Worm (Caenorhabditis elegans) whole organism, L4 larva: ENCODE results near the gene fce-2.

ENCODE experiments used
- F10B5.3 ChIP-seq: sonication (generic microtip); optimal IDR thresholded peaks from 2 replicates; lab custom pipeline; 2016; ENCODE audit warnings: mild to moderate bottlenecking, missing genetic modification characterization, missing compliant biosample characterization
- F44E2.7 ChIP-seq: fragments of 200-800 bp; sonication (Bioruptor generic); IDR thresholded peaks from 2 replicates; pipeline ENCODE4 v2.1.2; 2022; ENCODE audit warnings: missing genetic modification characterization, missing compliant biosample characterization
- T20F7.1 ChIP-seq: fragments of 200-800 bp; sonication (Bioruptor generic); optimal IDR thresholded peaks from 2 replicates; lab custom pipeline; 2018; ENCODE audit warnings: mild to moderate bottlenecking, missing genetic modification characterization, missing compliant biosample characterization
- Y48G9A.11 ChIP-seq: fragments of 200-800 bp; sonication (Bioruptor generic); IDR thresholded peaks from 2 replicates; pipeline ENCODE4 v1.3.6; 2022; ENCODE audit warnings: missing genetic modification reagents, missing genetic modification characterization, missing compliant biosample characterization
- aha-1 ChIP-seq: fragments of 150-350 bp; peaks from one replicate; lab custom pipeline; 2014; ENCODE audit warnings: missing biosample characterization, missing genetic modification characterization
- aly-2 ChIP-seq: sonication (generic microtip); optimal IDR thresholded peaks from 2 replicates; lab custom pipeline; 2018; ENCODE audit warnings: missing biosample characterization, missing genetic modification characterization
- ama-1 ChIP-seq: fragments of 150-350 bp; optimal IDR thresholded peaks from 2 replicates; lab custom pipeline; 2014; ENCODE audit warnings: inconsistent platforms, mixed read lengths
- ceh-20 ChIP-seq: fragments of 200-800 bp; sonication (Bioruptor generic); IDR thresholded peaks from 2 replicates; pipeline ENCODE4 v1.3.6; 2022; ENCODE audit warnings: missing genetic modification reagents, missing genetic modification characterization, missing compliant biosample characterization
- ceh-44 ChIP-seq: fragments of 200-800 bp; sonication (Bioruptor generic); IDR thresholded peaks from 2 replicates; pipeline ENCODE4 v1.3.6; 2022; ENCODE audit warnings: missing genetic modification reagents, missing genetic modification characterization, missing compliant biosample characterization
- ceh-62 ChIP-seq: sonication (generic microtip); optimal IDR thresholded peaks from 2 replicates; lab custom pipeline; 2017; ENCODE audit warnings: missing biosample characterization, missing genetic modification characterization
- daf-12 ChIP-seq: fragments of 150-350 bp; optimal IDR thresholded peaks from 2 replicates; lab custom pipeline; 2014; ENCODE audit warnings: missing biosample characterization, missing genetic modification reagents, missing genetic modification characterization
- daf-16 ChIP-seq, 3 experiments: sonication (generic microtip); optimal IDR thresholded peaks; 2 replicates each; lab custom pipeline; 2016 to 2017; ENCODE audit warnings: missing genetic modification characterization in 3 of 3, missing genetic modification reagents in 3 of 3, mild to moderate bottlenecking in 2 of 3, missing compliant biosample characterization in 2 of 3, missing biosample characterization in 1 of 3, moderate library complexity in 1 of 3
- dmd-6 ChIP-seq: fragments of 200-800 bp; sonication (Bioruptor generic); IDR thresholded peaks from 2 replicates; pipeline ENCODE4 v1.3.6; 2022; ENCODE audit warnings: missing genetic modification reagents, missing genetic modification characterization, missing compliant biosample characterization
- dmd-8 ChIP-seq: fragments of 200-800 bp; sonication (Bioruptor generic); IDR thresholded peaks from 2 replicates; pipeline ENCODE4 v1.3.6; 2022; ENCODE audit warnings: missing genetic modification characterization, missing compliant biosample characterization
- dve-1 ChIP-seq: sonication (generic microtip); optimal IDR thresholded peaks from 2 replicates; lab custom pipeline; 2017; ENCODE audit warnings: antibody characterized with exemption, mild to moderate bottlenecking, missing genetic modification characterization, missing compliant biosample characterization; ENCODE audit not compliant: insufficient read depth
- egl-27 ChIP-seq: sonication (generic microtip); optimal IDR thresholded peaks from 3 replicates; lab custom pipeline; 2017; ENCODE audit warnings: missing biosample characterization, missing genetic modification reagents, missing genetic modification characterization
- fkh-10 ChIP-seq: fragments of 150-350 bp; optimal IDR thresholded peaks from 2 replicates; lab custom pipeline; 2014; ENCODE audit warnings: missing biosample characterization, missing genetic modification reagents, missing genetic modification characterization
- hif-1 ChIP-seq, 2 experiments: sonication (generic microtip); optimal IDR thresholded peaks; 2 replicates each; lab custom pipeline; 2016 to 2017; ENCODE audit warnings: missing compliant biosample characterization in 2 of 2, missing genetic modification characterization in 2 of 2, missing genetic modification reagents in 2 of 2, missing genotype in 2 of 2, mild to moderate bottlenecking in 1 of 2
- hlh-11 ChIP-seq: fragments of 200-800 bp; sonication (Bioruptor generic); optimal IDR thresholded peaks from 2 replicates; lab custom pipeline; 2018; ENCODE audit warnings: mild to moderate bottlenecking, missing genetic modification characterization, missing compliant biosample characterization
- hlh-30 ChIP-seq: sonication (generic microtip); optimal IDR thresholded peaks from 2 replicates; lab custom pipeline; 2017; ENCODE audit warnings: antibody characterized with exemption, mild to moderate bottlenecking, missing genetic modification characterization, missing compliant biosample characterization; ENCODE audit not compliant: insufficient read depth
- jun-1 ChIP-seq: fragments of 150-350 bp; optimal IDR thresholded peaks from 2 replicates; lab custom pipeline; 2014; ENCODE audit warnings: missing biosample characterization, missing genetic modification reagents, missing genetic modification characterization
- lin-1 ChIP-seq: fragments of 200-800 bp; sonication (Bioruptor generic); IDR thresholded peaks from 2 replicates; pipeline ENCODE4 v1.3.6; 2022; ENCODE audit warnings: missing genetic modification reagents, missing genetic modification characterization, missing compliant biosample characterization
- lin-15B ChIP-seq: fragments of 150-350 bp; sonication (generic microtip); optimal IDR thresholded peaks from 3 replicates; lab custom pipeline; 2014; ENCODE audit warnings: missing biosample characterization, missing genetic modification characterization
- lin-29 ChIP-seq: fragments of 200-800 bp; sonication (Bioruptor generic); IDR thresholded peaks from 2 replicates; pipeline ENCODE4 v1.3.6; 2022; ENCODE audit warnings: missing genetic modification reagents, missing genetic modification characterization, missing compliant biosample characterization
- lin-39 ChIP-seq: fragments of 150-350 bp; optimal IDR thresholded peaks from 2 replicates; lab custom pipeline; 2014; ENCODE audit warnings: missing biosample characterization, missing genetic modification reagents, missing genetic modification characterization
- lsy-2 ChIP-seq, 2 experiments: fragments of 150-350 bp in 1 of 2; sonication (generic microtip) in 1 of 2; optimal IDR thresholded peaks; 2 replicates each; lab custom pipeline; 2014 to 2017; ENCODE audit warnings: missing biosample characterization in 2 of 2, missing genetic modification characterization in 2 of 2
- madf-9 ChIP-seq: fragments of 200-800 bp; sonication (Bioruptor generic); conservative IDR thresholded peaks from 2 replicates; pipeline ENCODE4 v1.3.6; 2022; ENCODE audit warnings: missing genetic modification reagents, missing genetic modification characterization, missing compliant biosample characterization
- mdl-1 ChIP-seq, 2 experiments: fragments of 150-350 bp in 1 of 2; sonication (generic microtip) in 1 of 2; optimal IDR thresholded peaks; 2 replicates each; lab custom pipeline; 2014 to 2017; ENCODE audit warnings: missing biosample characterization in 2 of 2, missing genetic modification characterization in 2 of 2
- mep-1 ChIP-seq: fragments of 150-350 bp; sonication (generic microtip); optimal IDR thresholded peaks from 3 replicates; lab custom pipeline; 2014; ENCODE audit warnings: missing biosample characterization, missing genetic modification characterization
- mes-2 ChIP-seq: sonication (generic microtip); optimal IDR thresholded peaks from 2 replicates; lab custom pipeline; 2016; ENCODE audit warnings: missing genotype, mild to moderate bottlenecking, missing genetic modification characterization, missing compliant biosample characterization; ENCODE audit not compliant: poor library complexity, severe bottlenecking
- mxl-2 ChIP-seq: fragments of 200-800 bp; sonication (Bioruptor generic); conservative IDR thresholded peaks from 2 replicates; pipeline ENCODE4 v1.3.6; 2022; ENCODE audit warnings: missing genetic modification reagents, missing genetic modification characterization, missing compliant biosample characterization
- mxl-3 ChIP-seq: fragments of 200-800 bp; sonication (Bioruptor generic); optimal IDR thresholded peaks from 2 replicates; lab custom pipeline; 2018; ENCODE audit warnings: mild to moderate bottlenecking, missing genetic modification characterization, missing compliant biosample characterization
- nhr-102 ChIP-seq: sonication (generic microtip); optimal IDR thresholded peaks from 2 replicates; lab custom pipeline; 2016; ENCODE audit warnings: mild to moderate bottlenecking, missing genetic modification characterization, moderate library complexity, missing compliant biosample characterization
- nhr-28 ChIP-seq: fragments of 150-350 bp; optimal IDR thresholded peaks from 2 replicates; lab custom pipeline; 2014; ENCODE audit warnings: missing biosample characterization, missing genetic modification characterization
- nhr-41 ChIP-seq: fragments of 200-800 bp; sonication (Bioruptor generic); IDR thresholded peaks from 2 replicates; pipeline ENCODE4 v1.3.6; 2022; ENCODE audit warnings: missing genetic modification reagents, missing genetic modification characterization, missing compliant biosample characterization
- nhr-6 ChIP-seq: fragments of 150-350 bp; optimal IDR thresholded peaks from 2 replicates; lab custom pipeline; 2014; ENCODE audit warnings: missing biosample characterization, missing genetic modification characterization
- nhr-76 ChIP-seq: fragments of 150-350 bp; optimal IDR thresholded peaks from 2 replicates; lab custom pipeline; 2014; ENCODE audit warnings: missing biosample characterization, missing genetic modification characterization
- nhr-77 ChIP-seq: fragments of 150-350 bp; optimal IDR thresholded peaks from 2 replicates; lab custom pipeline; 2014; ENCODE audit warnings: missing biosample characterization, missing genetic modification characterization
- pha-4 ChIP-seq, 2 experiments: fragments of 150-350 bp in 1 of 2; fragments of 200-800 bp in 1 of 2; sonication (Bioruptor generic) in 1 of 2; IDR thresholded peaks in 1 of 2; optimal IDR thresholded peaks in 1 of 2; 2 replicates each; pipeline versions ENCODE4 v1.3.6 to Lab custom; 2014 to 2022; ENCODE audit warnings: missing genetic modification characterization in 2 of 2, missing genetic modification reagents in 2 of 2, missing biosample characterization in 1 of 2, missing compliant biosample characterization in 1 of 2
- pqm-1 ChIP-seq: sonication (generic microtip); optimal IDR thresholded peaks from 2 replicates; lab custom pipeline; 2017; ENCODE audit warnings: missing biosample characterization, missing genetic modification characterization
- saeg-2 ChIP-seq: fragments of 200-800 bp; sonication (Bioruptor generic); IDR thresholded peaks from 2 replicates; pipeline ENCODE4 v1.3.6; 2022; ENCODE audit warnings: missing genetic modification reagents, missing genetic modification characterization, missing compliant biosample characterization
- set-16 ChIP-seq: fragments of 200-800 bp; sonication (Bioruptor generic); IDR thresholded peaks from 2 replicates; pipeline ENCODE4 v1.3.6; 2022; ENCODE audit warnings: missing genetic modification reagents, missing genetic modification characterization, missing compliant biosample characterization
- snpc-1.2 ChIP-seq: fragments of 200-800 bp; sonication (Bioruptor generic); IDR thresholded peaks from 2 replicates; pipeline ENCODE4 v1.3.6; 2022; ENCODE audit warnings: missing genetic modification reagents, missing genetic modification characterization, missing compliant biosample characterization
- snpc-4 ChIP-seq: fragments of 150-350 bp; optimal IDR thresholded peaks from 2 replicates; lab custom pipeline; 2014; ENCODE audit warnings: missing biosample characterization, missing genetic modification characterization
- zfp-3 ChIP-seq: fragments of 200-800 bp; sonication (Bioruptor generic); conservative IDR thresholded peaks from 2 replicates; pipeline ENCODE4 v1.3.6; 2022; ENCODE audit warnings: missing genetic modification reagents, missing genetic modification characterization, missing compliant biosample characterization
- ztf-11 ChIP-seq: fragments of 150-350 bp; optimal IDR thresholded peaks from 2 replicates; lab custom pipeline; 2014; ENCODE audit warnings: missing biosample characterization, missing genetic modification characterization
- ztf-7 ChIP-seq: fragments of 150-350 bp; optimal IDR thresholded peaks from 2 replicates; lab custom pipeline; 2014; ENCODE audit warnings: missing biosample characterization, missing genetic modification characterization

fce-2 gene

DNA sequence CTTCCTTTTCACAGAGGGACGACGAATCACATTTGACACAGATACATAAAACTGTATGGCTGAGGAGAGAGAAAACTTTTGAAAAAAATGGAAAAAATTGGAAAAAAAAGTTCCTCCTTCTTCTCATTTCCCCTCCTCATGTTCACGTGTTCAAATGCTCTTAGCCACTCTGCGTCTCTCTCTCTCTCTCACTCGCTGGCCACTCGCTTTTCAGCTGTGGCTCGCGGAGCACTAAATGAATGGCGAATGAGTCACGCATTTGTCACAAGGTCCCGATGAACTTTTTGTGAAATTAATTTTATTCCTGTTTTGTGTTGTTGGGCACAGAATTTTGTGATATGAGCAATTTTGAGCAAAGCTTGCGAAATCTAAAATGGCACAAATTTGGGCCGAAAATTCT lies 7.3 kb upstream of the fce-2 start (continued):
- TF ChIP-seq Y48G9A.11 (GFP tag; lab: Robert Waterston, UW) (no peak), egl-27 (tag; lab: Kevin White, UChicago) (no peak), hlh-11 (tag; lab: Kevin White, UChicago) (peak; percentile 88), aha-1 (tag; lab: Kevin White, UChicago) (peak; percentile 44), T20F7.1 (GFP tag; lab: Kevin White, UChicago) (no peak), lin-1 (GFP tag; lab: Robert Waterston, UW) (no peak), snpc-1.2 (no peak), hlh-30 (tag; lab: Kevin White, UChicago) (peak; percentile 98), lin-39 (tag; lab: Kevin White, UChicago) (no peak), ceh-62 (tag; lab: Kevin White, UChicago) (no peak), ceh-20 (GFP tag; lab: Robert Waterston, UW) (no peak), mxl-3 (GFP tag; lab: Kevin White, UChicago) (peak; percentile 10), jun-1 (tag; lab: Kevin White, UChicago) (no peak), ztf-7 (tag; lab: Kevin White, UChicago) (no peak), hif-1 (tag; optimal IDR thresholded peaks at IDR 0.05; lab: Kevin White, UChicago) (peak in 1 of 2 experiments; percentile 50), dve-1 (tag; lab: Kevin White, UChicago) (peak; percentile 32), aly-2 (no peak), dmd-8 (GFP tag; lab: Robert Waterston, UW) (no peak), mxl-2 (GFP tag; lab: Robert Waterston, UW) (no peak), zfp-3 (GFP tag; lab: Robert Waterston, UW) (no peak), F10B5.3 (tag; lab: Kevin White, UChicago) (no peak), nhr-77 (tag; lab: Kevin White, UChicago) (no peak), nhr-102 (no peak), lin-15B (tag; lab: Kevin White, UChicago) (no peak), madf-9 (GFP tag; lab: Robert Waterston, UW) (no peak), snpc-4 (no peak), mes-2 (tag; lab: Kevin White, UChicago) (peak; percentile 0), lsy-2 (tag; optimal IDR thresholded peaks at IDR 0.05; lab: Kevin White, UChicago) (peak in 1 of 2 experiments; percentile 73)
- TF ChIP-seq, all 104 proteins: peak for 17

DNA sequence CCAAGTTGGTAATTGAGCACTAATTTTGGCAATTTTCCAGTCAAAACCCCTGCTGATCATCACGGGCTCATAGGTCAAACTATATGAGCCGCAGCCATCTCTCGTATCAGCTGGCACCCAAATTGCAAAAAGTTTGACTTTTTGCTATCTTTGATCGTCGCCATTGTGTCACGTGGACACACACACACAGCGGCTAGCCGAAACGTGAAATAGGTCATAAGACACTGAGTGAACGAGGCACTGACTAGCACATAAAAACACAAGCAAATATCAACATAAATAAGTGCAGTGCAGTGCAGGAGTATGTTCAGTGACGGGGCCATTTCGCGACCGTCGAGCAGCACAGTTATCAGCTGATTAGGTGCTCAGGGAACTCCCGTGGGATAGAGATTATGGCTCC lies 6.3 kb upstream of the fce-2 start:
- TF ChIP-seq lin-39 (tag; lab: Kevin White, UChicago) = no peak
- TF ChIP-seq saeg-2 = 0 out of 2 replicates have a peak, but pooled peaks have one; percentile 27
- TF ChIP-seq dmd-6 = peak; percentile 91
- peak; percentile 72 for TF ChIP-seq nhr-102
- TF ChIP-seq mes-2 (tag; lab: Kevin White, UChicago) = peak; percentile 39
- peak; percentile 2 for TF ChIP-seq aha-1 (tag; lab: Kevin White, UChicago)
- 0 out of 2 replicates have a peak, but pooled peaks have one; percentile 14 for TF ChIP-seq lin-1 (GFP tag; lab: Robert Waterston, UW)
- TF ChIP-seq pha-4 (GFP tag; IDR thresholded peaks at IDR 0.05; lab: Robert Waterston, UW) = peak; percentile 58; the same call in 1 of the 2 replicates
- TF ChIP-seq pha-4 (tag; optimal IDR thresholded peaks at IDR 0.05; lab: Kevin White, UChicago) = peak; percentile 96
- peak; percentile 71 for TF ChIP-seq mep-1
- peak; percentile 84 for TF ChIP-seq dve-1 (tag; lab: Kevin White, UChicago)
- peak in 1 of 2 experiments; percentile 57 for TF ChIP-seq lsy-2 (tag; optimal IDR thresholded peaks at IDR 0.05; lab: Kevin White, UChicago)
- peak in 1 of 2 experiments; percentile 80 for TF ChIP-seq daf-16 (GFP tag; optimal IDR thresholded peaks at IDR 0.05; lab: Kevin White, UChicago)
- peak; percentile 96 for TF ChIP-seq daf-16 (tag; optimal IDR thresholded peaks at IDR 0.05; lab: Kevin White, UChicago)
- TF ChIP-seq set-16 (GFP tag; lab: Robert Waterston, UW) = peak; percentile 13; the same call in 1 of the 2 replicates
- peak; percentile 54 to 93 for TF ChIP-seq mdl-1 (tag; optimal IDR thresholded peaks at IDR 0.05; lab: Kevin White, UChicago)
- TF ChIP-seq nhr-76 (tag; lab: Kevin White, UChicago) = no peak
- TF ChIP-seq nhr-6 (tag; lab: Kevin White, UChicago) = peak; percentile 81
- no peak for TF ChIP-seq ceh-44 (GFP tag; lab: Robert Waterston, UW)
- no peak for TF ChIP-seq ztf-11
- TF ChIP-seq lin-29 (GFP tag; lab: Robert Waterston, UW) = no peak
- TF ChIP-seq nhr-28 (tag; lab: Kevin White, UChicago) = peak; percentile 84
- no peak for TF ChIP-seq daf-12 (tag; lab: Kevin White, UChicago)
- TF ChIP-seq egl-27 (tag; lab: Kevin White, UChicago) = no peak
- TF ChIP-seq F44E2.7 (GFP tag; lab: Robert Waterston, UW) = 0 out of 2 replicates have a peak, but pooled peaks have one; percentile 3
- no peak for TF ChIP-seq fkh-10
- TF ChIP-seq ama-1 = no peak
- TF ChIP-seq nhr-41 = 0 out of 2 replicates have a peak, but pooled peaks have one; percentile 43
- TF ChIP-seq pqm-1 (tag; lab: Kevin White, UChicago) = peak; percentile 0
- TF ChIP-seq hif-1 (tag; optimal IDR thresholded peaks at IDR 0.05; lab: Kevin White, UChicago) = peak in 1 of 2 experiments; percentile 72
